Fruit fly (Drosophila melanogaster) Kc167 (cell line): ENCODE results near the gene CG17734.

Experiments
- Myc ChIP-seq: fragments of >200 bp; optimal IDR thresholded peaks from 2 replicates; lab custom pipeline; 2017; ENCODE audit warnings: missing external identifiers
- Sin3A ChIP-seq: fragments of >200 bp; optimal IDR thresholded peaks from 2 replicates; lab custom pipeline; 2018; ENCODE audit warnings: missing external identifiers
- insv ChIP-seq: fragments of >200 bp; optimal IDR thresholded peaks from 3 replicates; lab custom pipeline; 2018; ENCODE audit warnings: missing external identifiers
- psq ChIP-seq: fragments of >200 bp; optimal IDR thresholded peaks from 2 replicates; lab custom pipeline; 2017; ENCODE audit warnings: missing external identifiers

dm6 chr3R:11225220-11225619 is 18.6 kb downstream of the CG17734 start, which contains the start of gene scpr-C:
- no peak for TF ChIP-seq Myc (lab: Kevin White, UChicago)
- TF ChIP-seq psq (lab: Kevin White, UChicago): no peak
- TF ChIP-seq insv (lab: Kevin White, UChicago): no peak
- no peak for TF ChIP-seq Sin3A (lab: Kevin White, UChicago)
